Fruit fly (Drosophila melanogaster) whole organism, adult: Measurements from ENCODE around the gene t-Grip128.

Source experiments
- CG11617 ChIP-seq: fragments of 200-800 bp; sonication (Bioruptor generic); optimal IDR thresholded peaks from 2 replicates; lab custom pipeline; 2017; ENCODE audit warnings: mild to moderate bottlenecking, missing biosample characterization, missing genetic modification reagents, missing genetic modification characterization
- CG12768 ChIP-seq: fragments of 200-800 bp; sonication (Bioruptor generic); optimal IDR thresholded peaks from 2 replicates; lab custom pipeline; 2017; ENCODE audit warnings: missing biosample characterization, missing genetic modification characterization, mild to moderate bottlenecking, moderate library complexity, missing genetic modification reagents
- CG14711 ChIP-seq: fragments of 200-800 bp; sonication (Bioruptor generic); optimal IDR thresholded peaks from 2 replicates; lab custom pipeline; 2018; ENCODE audit warnings: missing biosample characterization, mild to moderate bottlenecking, missing genetic modification characterization, moderate library complexity
- CG1620 ChIP-seq: fragments of 200-800 bp; sonication (Bioruptor generic); optimal IDR thresholded peaks from 2 replicates; lab custom pipeline; 2016; ENCODE audit warnings: missing biosample characterization, missing genetic modification characterization
- CG33017 ChIP-seq: fragments of 200-800 bp; sonication (Bioruptor generic); optimal IDR thresholded peaks from 2 replicates; lab custom pipeline; 2018; ENCODE audit warnings: missing biosample characterization, mild to moderate bottlenecking, missing genetic modification characterization, moderate library complexity
- CG5204 ChIP-seq: fragments of 200-800 bp; sonication (Bioruptor generic); optimal IDR thresholded peaks from 2 replicates; lab custom pipeline; 2016; ENCODE audit warnings: missing biosample characterization, missing genetic modification characterization
- CG7045 ChIP-seq: fragments of 200-800 bp; sonication (Bioruptor generic); optimal IDR thresholded peaks from 2 replicates; lab custom pipeline; 2017; ENCODE audit warnings: missing biosample characterization, mild to moderate bottlenecking, missing genetic modification characterization
- CG7101 ChIP-seq: fragments of 200-800 bp; sonication (Bioruptor generic); optimal IDR thresholded peaks from 2 replicates; lab custom pipeline; 2018; ENCODE audit warnings: missing biosample characterization, mild to moderate bottlenecking, missing genetic modification characterization, moderate library complexity
- Clk ChIP-seq: fragments of 200-800 bp; sonication (Bioruptor generic); optimal IDR thresholded peaks from 2 replicates; lab custom pipeline; 2017; ENCODE audit warnings: missing biosample characterization, missing genetic modification characterization
- Crg-1 ChIP-seq: fragments of 200-800 bp; sonication (Bioruptor generic); optimal IDR thresholded peaks from 2 replicates; lab custom pipeline; 2016; ENCODE audit warnings: missing biosample characterization, missing genetic modification characterization
- Hr96 ChIP-seq: fragments of 200-800 bp; sonication (Bioruptor generic); optimal IDR thresholded peaks from 2 replicates; lab custom pipeline; 2016; ENCODE audit warnings: missing biosample characterization, missing genetic modification characterization
- Mnt ChIP-seq: fragments of 200-800 bp; sonication (Bioruptor generic); optimal IDR thresholded peaks from 2 replicates; lab custom pipeline; 2016; ENCODE audit warnings: missing biosample characterization, mild to moderate bottlenecking, missing genetic modification characterization
- bab1 ChIP-seq: fragments of 200-800 bp; sonication (Bioruptor generic); optimal IDR thresholded peaks from 3 replicates; lab custom pipeline; 2019; ENCODE audit warnings: missing biosample characterization, mild to moderate bottlenecking, missing genetic modification characterization, moderate library complexity
- cic ChIP-seq: fragments of 200-800 bp; sonication (Bioruptor generic); optimal IDR thresholded peaks from 2 replicates; lab custom pipeline; 2017; ENCODE audit warnings: missing biosample characterization, mild to moderate bottlenecking, missing genetic modification characterization, moderate library complexity
- cnc ChIP-seq, 2 experiments: fragments of >200 bp; optimal IDR thresholded peaks; 2 replicates each; lab custom pipeline; 2017
- kay ChIP-seq: fragments of 200-800 bp; sonication (Bioruptor generic); peaks from one replicate; lab custom pipeline; 2016; ENCODE audit warnings: missing biosample characterization, missing genetic modification characterization, borderline replicate concordance
- ovo ChIP-seq: fragments of 200-800 bp; sonication (Bioruptor generic); optimal IDR thresholded peaks from 2 replicates; lab custom pipeline; 2016; ENCODE audit warnings: missing biosample characterization, missing genetic modification characterization
- pad ChIP-seq: fragments of 200-800 bp; sonication (Bioruptor generic); optimal IDR thresholded peaks from 3 replicates; lab custom pipeline; 2017; ENCODE audit warnings: missing biosample characterization, missing genetic modification characterization, mild to moderate bottlenecking, moderate library complexity, missing genetic modification reagents
- tj ChIP-seq: fragments of 200-800 bp; sonication (Bioruptor generic); optimal IDR thresholded peaks from 3 replicates; lab custom pipeline; 2017; ENCODE audit warnings: missing biosample characterization, mild to moderate bottlenecking, missing genetic modification characterization, moderate library complexity
- toe ChIP-seq: fragments of 200-800 bp; sonication (Bioruptor generic); optimal IDR thresholded peaks from 2 replicates; lab custom pipeline; 2016; ENCODE audit warnings: missing biosample characterization, missing genetic modification characterization

t-Grip128 gene

DNA sequence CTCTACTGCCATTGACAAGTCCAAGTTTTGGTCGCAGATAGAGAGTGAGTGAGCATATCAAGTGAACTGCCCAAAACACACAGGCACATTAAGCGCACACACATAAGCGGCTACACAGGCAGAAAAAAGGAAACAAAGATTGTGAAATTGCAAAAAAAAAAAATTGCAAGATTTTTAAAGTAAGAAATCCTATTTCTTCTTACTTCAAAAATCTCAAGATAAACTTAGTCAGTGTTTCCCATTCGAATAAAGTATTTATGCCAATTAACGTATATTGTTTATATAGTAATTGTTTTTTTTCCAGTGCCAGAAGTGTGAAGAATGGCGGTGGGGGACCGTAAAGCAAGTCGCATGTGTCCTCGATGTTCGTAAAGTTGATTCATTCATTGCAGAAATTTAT is 17.7 kb downstream of the t-Grip128 start:
- TF ChIP-seq CG7045 (GFP tag; lab: Kevin White, UChicago) (no peak), bab1 (GFP tag; lab: Kevin White, UChicago) (no peak), CG5204 (GFP tag; lab: Kevin White, UChicago) (no peak), cic (GFP tag; lab: Kevin White, UChicago) (no peak), Mnt (no peak), tj (GFP tag; lab: Kevin White, UChicago) (no peak), CG1620 (no peak), pad (GFP tag; lab: Kevin White, UChicago) (no peak), kay (GFP tag; lab: Kevin White, UChicago) (no peak), Hr96 (GFP tag; lab: Kevin White, UChicago) (no peak), ovo (no peak), Crg-1 (GFP tag; lab: Kevin White, UChicago) (no peak), CG33017 (no peak), toe (GFP tag; lab: Kevin White, UChicago) (no peak), cnc (optimal IDR thresholded peaks at IDR 0.05; lab: Kevin White, UChicago) (no peak), CG7101 (tag; lab: Kevin White, UChicago) (no peak), CG11617 (GFP tag; lab: Kevin White, UChicago) (no peak), CG14711 (tag; lab: Kevin White, UChicago) (no peak), Clk (GFP tag; lab: Kevin White, UChicago) (no peak), CG12768 (GFP tag; lab: Kevin White, UChicago) (no peak)

DNA sequence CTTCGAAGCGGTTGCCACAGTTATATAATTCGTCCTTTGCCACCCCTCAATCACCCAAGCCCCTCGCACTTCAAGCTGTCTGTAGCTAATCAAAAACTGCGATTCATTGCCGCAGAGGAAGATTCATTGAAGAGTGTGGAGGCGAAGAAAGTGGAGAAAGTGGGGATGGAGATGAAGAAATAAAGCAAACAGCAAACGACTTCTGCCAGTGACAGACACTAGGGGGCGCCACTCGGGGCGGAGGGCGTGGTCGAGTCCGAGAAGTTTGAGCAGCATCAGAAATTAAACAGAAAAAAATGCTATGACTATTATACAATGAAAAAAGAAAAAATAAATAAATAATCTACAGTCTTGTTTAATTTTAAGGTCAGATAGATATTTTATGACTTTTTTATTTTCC is 18.6 kb downstream of the t-Grip128 start:
- no peak for TF ChIP-seq CG1620
- no peak for TF ChIP-seq Crg-1 (GFP tag; lab: Kevin White, UChicago)
- no peak for TF ChIP-seq CG11617 (GFP tag; lab: Kevin White, UChicago)
- TF ChIP-seq pad (GFP tag; lab: Kevin White, UChicago) = no peak

DNA sequence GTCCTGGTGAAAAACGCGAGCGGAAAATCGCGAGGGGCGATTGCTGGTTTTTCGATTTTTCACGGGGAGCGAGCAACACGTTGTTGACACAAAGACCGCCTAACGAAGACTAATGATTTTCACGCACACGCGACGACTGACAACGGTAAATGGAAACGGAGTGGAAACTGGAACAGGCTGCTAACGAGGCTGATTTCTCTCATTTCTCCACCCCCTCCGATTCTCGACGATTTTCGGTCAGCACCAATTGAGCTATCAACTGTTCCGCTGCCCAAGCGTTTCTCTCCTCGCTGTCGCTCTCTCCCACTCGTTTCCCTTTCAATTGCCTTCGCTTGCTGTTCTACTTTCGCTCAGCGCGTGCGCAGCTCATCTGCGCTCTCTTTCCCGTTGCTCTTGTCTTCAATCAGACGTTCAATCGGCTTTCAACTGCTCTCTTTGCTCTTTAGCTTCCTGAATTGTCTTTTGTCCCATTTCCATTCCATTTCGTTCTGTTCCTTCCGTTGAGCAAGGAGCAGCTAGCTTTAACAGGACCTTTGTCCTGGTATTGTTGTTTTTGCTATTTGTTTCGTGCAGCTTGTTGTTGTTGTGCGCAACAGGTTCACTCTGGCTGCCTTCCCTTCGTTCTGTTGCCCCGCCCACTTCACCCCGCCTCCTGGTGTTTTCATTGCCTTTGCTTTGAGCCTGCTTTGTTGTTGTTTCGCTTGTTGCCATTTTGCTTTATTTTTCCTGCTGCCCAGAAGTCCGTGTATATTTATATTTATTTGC is 20.4 kb downstream of the t-Grip128 start:
- no peak for TF ChIP-seq pad (GFP tag; lab: Kevin White, UChicago)
- no peak for TF ChIP-seq toe (GFP tag; lab: Kevin White, UChicago)
- TF ChIP-seq Clk (GFP tag; lab: Kevin White, UChicago) = no peak
- TF ChIP-seq CG7045 (GFP tag; lab: Kevin White, UChicago) = no peak
- TF ChIP-seq CG5204 (GFP tag; lab: Kevin White, UChicago) = no peak
- TF ChIP-seq tj (GFP tag; lab: Kevin White, UChicago) = no peak
- no peak for TF ChIP-seq ovo
- TF ChIP-seq kay (GFP tag; lab: Kevin White, UChicago) = no peak
- TF ChIP-seq Hr96 (GFP tag; lab: Kevin White, UChicago) = no peak
- no peak for TF ChIP-seq cnc (optimal IDR thresholded peaks at IDR 0.05; lab: Kevin White, UChicago)
- no peak for TF ChIP-seq CG11617 (GFP tag; lab: Kevin White, UChicago)
- TF ChIP-seq CG1620 = no peak
- no peak for TF ChIP-seq CG7101 (tag; lab: Kevin White, UChicago)
- no peak for TF ChIP-seq Mnt
- no peak for TF ChIP-seq CG14711 (tag; lab: Kevin White, UChicago)
- TF ChIP-seq bab1 (GFP tag; lab: Kevin White, UChicago) = no peak
- TF ChIP-seq CG12768 (GFP tag; lab: Kevin White, UChicago) = no peak
- TF ChIP-seq CG33017 = no peak
- no peak for TF ChIP-seq Crg-1 (GFP tag; lab: Kevin White, UChicago)

DNA sequence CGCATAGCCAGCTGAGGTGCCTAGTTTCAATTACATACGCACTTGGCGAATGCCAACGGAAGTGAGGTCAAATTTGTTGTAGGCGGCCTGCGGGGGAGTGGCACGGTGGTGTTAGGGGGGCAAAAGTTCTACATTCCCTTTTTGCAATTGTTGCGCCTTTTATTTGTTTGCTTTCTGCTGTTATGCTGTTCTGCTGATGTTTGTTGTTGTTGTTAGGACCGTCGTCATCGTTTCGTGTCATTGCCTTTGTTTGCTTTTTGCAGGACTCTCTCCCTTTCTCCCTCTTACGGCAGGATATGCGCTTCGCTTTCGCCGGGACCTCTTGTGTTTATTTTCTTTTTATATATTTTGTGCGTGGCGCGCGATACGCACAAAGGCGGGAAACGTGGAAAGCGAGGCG is 27.3 kb downstream of the t-Grip128 start:
- TF ChIP-seq CG5204 (GFP tag; lab: Kevin White, UChicago) (no peak), Mnt (no peak), bab1 (GFP tag; lab: Kevin White, UChicago) (no peak), Hr96 (GFP tag; lab: Kevin White, UChicago) (no peak), Clk (GFP tag; lab: Kevin White, UChicago) (no peak), tj (GFP tag; lab: Kevin White, UChicago) (no peak), CG7045 (GFP tag; lab: Kevin White, UChicago) (no peak), ovo (no peak), CG14711 (tag; lab: Kevin White, UChicago) (no peak), CG12768 (GFP tag; lab: Kevin White, UChicago) (no peak)

DNA sequence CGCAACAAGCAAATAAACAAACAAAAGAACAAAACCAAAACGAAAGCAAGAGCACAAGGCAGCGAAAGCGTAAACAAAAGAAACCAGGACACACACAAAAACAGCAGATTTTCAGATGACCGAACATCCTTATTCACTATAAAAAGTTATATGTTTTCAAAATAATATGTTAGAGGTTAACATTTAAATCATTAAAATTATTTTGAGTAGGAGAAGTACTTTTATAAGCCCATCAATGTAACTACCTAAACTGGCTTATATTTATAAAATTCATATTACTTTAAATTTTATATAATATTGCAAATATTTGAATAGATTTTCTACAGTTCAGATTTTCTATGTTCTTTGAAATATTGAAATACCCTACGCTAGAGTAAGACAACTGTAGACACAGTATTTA is 29.9 kb downstream of the t-Grip128 start:
- TF ChIP-seq Mnt (no peak), CG12768 (GFP tag; lab: Kevin White, UChicago) (no peak), CG7045 (GFP tag; lab: Kevin White, UChicago) (no peak), bab1 (GFP tag; lab: Kevin White, UChicago) (no peak), Crg-1 (GFP tag; lab: Kevin White, UChicago) (no peak), ovo (no peak), Hr96 (GFP tag; lab: Kevin White, UChicago) (no peak), CG1620 (no peak), tj (GFP tag; lab: Kevin White, UChicago) (no peak), cnc (optimal IDR thresholded peaks at IDR 0.05; lab: Kevin White, UChicago) (no peak), CG7101 (tag; lab: Kevin White, UChicago) (no peak), cic (GFP tag; lab: Kevin White, UChicago) (no peak), Clk (GFP tag; lab: Kevin White, UChicago) (no peak), CG5204 (GFP tag; lab: Kevin White, UChicago) (no peak), toe (GFP tag; lab: Kevin White, UChicago) (no peak)
